Fruit fly (Drosophila melanogaster) whole organism: ENCODE data around the gene CG2116.

Experiments used
- CG8478 ChIP-seq: fragments of >200 bp; optimal IDR thresholded peaks from 2 replicates; lab custom pipeline; 2018; ENCODE audit warnings: inconsistent platforms
- Dll ChIP-seq: fragments of >200 bp; optimal IDR thresholded peaks from 2 replicates; lab custom pipeline; 2017
- EcR ChIP-seq, 2 experiments: fragments of >200 bp; optimal IDR thresholded peaks; 2 replicates each; lab custom pipeline; 2017; ENCODE audit warnings: missing biosample characterization in 2 of 2, missing genetic modification characterization in 2 of 2, missing genetic modification reagents in 2 of 2
- pan ChIP-seq: fragments of >200 bp; optimal IDR thresholded peaks from 2 replicates; lab custom pipeline; 2017
- psq ChIP-seq: fragments of >200 bp; optimal IDR thresholded peaks from 2 replicates; lab custom pipeline; 2017
- usp ChIP-seq: fragments of >200 bp; optimal IDR thresholded peaks from 2 replicates; lab custom pipeline; 2017; ENCODE audit warnings: missing biosample characterization, missing genetic modification characterization, mixed read lengths

Gene CG2116

DNA sequence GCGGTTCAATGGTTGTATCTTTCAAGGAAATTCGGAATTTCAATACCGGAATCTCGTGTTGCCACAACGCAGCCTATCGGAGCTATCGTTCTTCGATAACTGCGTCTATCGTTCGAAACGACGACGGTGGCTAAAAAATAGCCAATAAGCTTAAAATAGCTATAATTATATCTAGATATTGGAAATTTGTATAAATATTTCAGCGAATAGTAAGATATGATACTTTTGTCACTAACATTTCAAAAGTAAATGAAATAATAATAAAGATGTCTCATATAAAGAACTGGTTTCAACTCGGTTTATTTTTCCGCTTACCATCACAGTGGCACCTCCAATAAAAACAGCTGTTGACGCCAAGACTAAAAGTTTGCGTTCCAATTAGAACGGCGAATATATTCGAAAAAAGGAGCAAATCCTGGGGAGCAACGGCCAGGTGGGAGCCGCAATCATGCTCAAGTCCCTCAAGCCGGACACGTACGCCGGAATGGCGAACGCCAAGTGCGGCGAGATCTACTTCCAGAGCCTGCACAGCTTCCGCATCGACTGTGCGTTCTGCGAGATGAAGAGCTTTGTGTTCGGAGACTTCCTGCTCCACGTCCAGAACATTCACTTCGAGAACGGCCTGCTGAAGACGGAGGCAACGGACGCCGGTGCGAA is 16.0 kb downstream of the CG2116 start, which contains the start of the genes alpha-PheRS and CG2129:
Gene alpha-PheRS (minus strand): TSS at position 102 of the 657 bp plus-strand sequence.
Gene CG2129 (plus strand): TSS at position 339 of the 657 bp plus-strand sequence.
- no peak for TF ChIP-seq psq (lab: Kevin White, UChicago)
- TF ChIP-seq CG8478 (lab: Kevin White, UChicago), result no peak
- TF ChIP-seq pan (lab: Kevin White, UChicago), result no peak
- TF ChIP-seq EcR (GFP tag; optimal IDR thresholded peaks at IDR 0.05; lab: Kevin White, UChicago), result no peak

DNA sequence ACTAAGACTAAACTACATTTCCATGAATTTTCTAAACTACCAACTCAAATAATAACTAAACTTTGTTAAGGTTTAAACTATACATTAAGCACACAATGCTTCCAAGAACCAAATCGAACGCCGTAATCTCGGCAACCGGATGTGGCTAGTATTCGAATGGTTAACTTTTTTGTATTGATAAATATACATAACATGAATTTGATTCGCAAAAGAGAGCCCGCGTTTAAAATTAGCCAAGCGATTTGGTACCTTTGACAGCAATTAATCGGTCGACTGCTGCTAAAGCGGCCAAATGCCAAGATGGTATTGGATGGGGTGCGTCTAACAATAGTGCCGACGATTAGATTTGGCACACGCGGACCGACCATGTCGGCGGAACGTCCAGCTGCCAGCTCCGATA is 18.0 kb downstream of the CG2116 start, which contains the start of gene CG15336:
Gene CG15336 (plus strand): TSS at position 301 of the 400 bp plus-strand sequence.
- TF ChIP-seq CG8478 (lab: Kevin White, UChicago) (no peak), pan (lab: Kevin White, UChicago) (no peak), EcR (GFP tag; optimal IDR thresholded peaks at IDR 0.05; lab: Kevin White, UChicago) (no peak), usp (GFP tag; lab: Kevin White, UChicago) (no peak), Dll (no peak), psq (lab: Kevin White, UChicago) (no peak)

dm6 chrX:8148556-8148955 is 18.9 kb downstream of the CG2116 start, which contains the start of gene CG10959:
TSS of gene CG10959 (plus strand) at chrX:8148783.
- TF ChIP-seq EcR (GFP tag; optimal IDR thresholded peaks at IDR 0.05; lab: Kevin White, UChicago), result no peak
- no peak for TF ChIP-seq Dll
- no peak for TF ChIP-seq psq (lab: Kevin White, UChicago)
- TF ChIP-seq usp (GFP tag; lab: Kevin White, UChicago), result no peak
- TF ChIP-seq CG8478 (lab: Kevin White, UChicago), result no peak
- TF ChIP-seq pan (lab: Kevin White, UChicago), result no peak

dm6 chrX:8152077-8152476 is 22.5 kb downstream of the CG2116 start, which contains the start of gene Gbeta5:
TSS of gene Gbeta5 (minus strand) at chrX:8152275.
- TF ChIP-seq usp (GFP tag; lab: Kevin White, UChicago), result no peak

DNA sequence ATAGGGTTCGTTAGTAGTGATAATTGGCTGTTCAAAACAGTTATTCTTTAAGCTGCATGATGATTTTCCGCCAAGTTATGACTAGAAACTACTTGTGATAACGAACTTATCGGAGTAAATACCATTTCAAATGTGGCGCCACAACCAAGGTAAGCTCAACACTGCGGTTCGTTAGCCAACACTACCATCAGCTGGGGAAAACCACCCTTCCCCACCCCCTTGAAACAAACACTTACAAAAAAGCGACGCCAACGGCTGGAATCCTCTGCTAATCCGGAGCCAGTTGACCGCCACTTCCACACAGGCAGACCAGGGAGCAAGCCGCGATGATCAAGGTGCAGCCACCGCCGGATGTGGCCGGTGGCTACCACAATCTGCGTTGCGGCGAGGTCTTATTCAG is 23.1 kb downstream of the CG2116 start, which contains the start of gene CG18262:
Gene CG18262 (plus strand): TSS at position 231 of the 400 bp plus-strand sequence.
- TF ChIP-seq EcR (GFP tag; optimal IDR thresholded peaks at IDR 0.05; lab: Kevin White, UChicago), result no peak
- no peak for TF ChIP-seq Dll
- TF ChIP-seq CG8478 (lab: Kevin White, UChicago), result no peak
- TF ChIP-seq psq (lab: Kevin White, UChicago), result no peak
- TF ChIP-seq usp (GFP tag; lab: Kevin White, UChicago), result no peak
- no peak for TF ChIP-seq pan (lab: Kevin White, UChicago)

DNA sequence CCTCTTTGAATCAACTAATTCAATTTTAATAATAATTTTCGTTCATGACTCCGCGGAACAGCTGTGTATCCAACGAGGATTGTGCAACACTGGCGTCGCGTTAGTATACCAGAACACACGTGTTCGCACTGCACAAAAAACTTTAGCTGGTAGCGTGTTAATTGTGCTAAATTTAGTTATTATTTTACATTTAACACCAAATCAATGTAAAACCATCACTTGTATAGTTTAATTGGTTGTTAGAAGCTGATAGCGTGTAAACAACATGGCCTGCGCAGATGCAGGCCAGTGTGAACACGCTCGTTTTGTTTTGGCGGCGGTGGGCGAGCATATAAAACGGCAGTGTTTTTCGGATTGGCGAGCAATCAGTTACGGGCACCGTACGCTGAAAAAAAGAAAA is 27.7 kb downstream of the CG2116 start, which contains the start of the genes Traf6 and GIIIspla2:
Gene Traf6 (minus strand): TSS at position 93 of the 400 bp plus-strand sequence.
Gene GIIIspla2 (plus strand): TSS at position 335 of the 400 bp plus-strand sequence.
- TF ChIP-seq EcR (GFP tag; optimal IDR thresholded peaks at IDR 0.05; lab: Kevin White, UChicago) (no peak), pan (lab: Kevin White, UChicago) (no peak), usp (GFP tag; lab: Kevin White, UChicago) (no peak), CG8478 (lab: Kevin White, UChicago) (no peak), psq (lab: Kevin White, UChicago) (no peak), Dll (no peak)

dm6 chrX:8158942-8159472 is 29.4 kb downstream of the CG2116 start:
- TF ChIP-seq pan (lab: Kevin White, UChicago) (no peak), usp (GFP tag; lab: Kevin White, UChicago) (no peak), psq (lab: Kevin White, UChicago) (no peak), EcR (GFP tag; optimal IDR thresholded peaks at IDR 0.05; lab: Kevin White, UChicago) (no peak), Dll (no peak), CG8478 (lab: Kevin White, UChicago) (no peak)

DNA sequence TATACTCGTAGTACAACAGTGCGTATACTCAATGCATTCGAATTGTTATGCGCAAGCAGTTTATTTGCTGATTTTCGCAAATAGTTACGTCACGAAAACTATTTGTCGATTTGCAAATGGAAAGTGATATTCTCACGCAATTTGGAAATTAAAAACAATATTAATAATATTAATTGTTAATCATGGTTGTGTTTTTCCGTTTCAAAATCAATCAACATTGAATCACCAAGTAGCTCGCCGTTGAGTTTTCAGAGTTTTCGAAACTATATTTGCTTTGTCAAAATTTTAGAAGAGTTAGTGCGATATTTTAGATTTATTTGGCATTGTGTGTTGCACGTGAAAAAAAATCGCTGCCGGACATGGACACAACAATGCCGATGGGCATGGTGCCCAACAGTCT is 30.1 kb downstream of the CG2116 start, which contains the start of gene CG15337:
Gene CG15337 (plus strand): TSS at position 301 of the 400 bp plus-strand sequence.
- TF ChIP-seq EcR (GFP tag; optimal IDR thresholded peaks at IDR 0.05; lab: Kevin White, UChicago) (no peak), Dll (no peak), CG8478 (lab: Kevin White, UChicago) (no peak), usp (GFP tag; lab: Kevin White, UChicago) (no peak), pan (lab: Kevin White, UChicago) (no peak), psq (lab: Kevin White, UChicago) (no peak)

dm6 chrX:8162692-8163091 is 33.1 kb downstream of the CG2116 start, which contains the start of gene CG10761:
TSS of gene CG10761 (minus strand) at chrX:8162792.
- TF ChIP-seq pan (lab: Kevin White, UChicago) (no peak), Dll (no peak), usp (GFP tag; lab: Kevin White, UChicago) (no peak), CG8478 (lab: Kevin White, UChicago) (no peak), EcR (GFP tag; optimal IDR thresholded peaks at IDR 0.05; lab: Kevin White, UChicago) (no peak), psq (lab: Kevin White, UChicago) (no peak)

dm6 chrX:8163452-8163851 is 33.8 kb downstream of the CG2116 start:
- TF ChIP-seq EcR (GFP tag; optimal IDR thresholded peaks at IDR 0.05; lab: Kevin White, UChicago), result no peak

dm6 chrX:8165608-8166007 is 36.0 kb downstream of the CG2116 start, which contains the start of gene Or7a:
TSS of gene Or7a (minus strand) at chrX:8165708.
- TF ChIP-seq EcR (GFP tag; optimal IDR thresholded peaks at IDR 0.05; lab: Kevin White, UChicago) (no peak), psq (lab: Kevin White, UChicago) (no peak), usp (GFP tag; lab: Kevin White, UChicago) (no peak), Dll (no peak), pan (lab: Kevin White, UChicago) (no peak), CG8478 (lab: Kevin White, UChicago) (no peak)
